Fruit fly (Drosophila melanogaster) whole organism, wandering third instar larva: Measurements from ENCODE around the gene CG15517.

Source experiments
- Abd-B ChIP-seq: fragments of >200 bp; optimal IDR thresholded peaks from 2 replicates; lab custom pipeline; 2017; ENCODE audit warnings: missing biosample characterization, missing genetic modification characterization
- CG32264 ChIP-seq: fragments of 200-800 bp; sonication (Bioruptor generic); optimal IDR thresholded peaks from 2 replicates; lab custom pipeline; 2016; ENCODE audit warnings: missing biosample characterization, missing genetic modification characterization
- CG9705 ChIP-seq: fragments of 200-800 bp; sonication (Bioruptor generic); optimal IDR thresholded peaks from 2 replicates; lab custom pipeline; 2018; ENCODE audit warnings: missing biosample characterization, mild to moderate bottlenecking, missing genetic modification characterization
- CrebA ChIP-seq: fragments of 200-800 bp; sonication (Bioruptor generic); optimal IDR thresholded peaks from 2 replicates; lab custom pipeline; 2016; ENCODE audit warnings: missing biosample characterization, mild to moderate bottlenecking, missing genetic modification characterization, borderline replicate concordance
- Dfd ChIP-seq: fragments of >200 bp; optimal IDR thresholded peaks from 2 replicates; lab custom pipeline; 2017; ENCODE audit warnings: missing biosample characterization, missing genetic modification characterization
- Dif ChIP-seq: fragments of 200-275, 200-300 bp; sonication (Bioruptor generic); optimal IDR thresholded peaks from 2 replicates; lab custom pipeline; 2018; ENCODE audit warnings: missing biosample characterization, missing genetic modification characterization; ENCODE audit not compliant: partially characterized antibody
- GATAd ChIP-seq: sonication (Bioruptor generic); optimal IDR thresholded peaks from 2 replicates; lab custom pipeline; 2016; ENCODE audit warnings: missing biosample characterization, missing genetic modification characterization
- HLH106 ChIP-seq: fragments of 200-800 bp; optimal IDR thresholded peaks from 3 replicates; lab custom pipeline; 2019; ENCODE audit warnings: missing biosample characterization, mild to moderate bottlenecking, missing genetic modification characterization, moderate library complexity
- Hnf4 ChIP-seq: fragments of 200-800 bp; sonication (Bioruptor generic); optimal IDR thresholded peaks from 2 replicates; lab custom pipeline; 2016; ENCODE audit warnings: missing biosample characterization, mild to moderate bottlenecking, missing genetic modification characterization
- Hr78 ChIP-seq: fragments of >200 bp; optimal IDR thresholded peaks from 2 replicates; lab custom pipeline; 2017; ENCODE audit warnings: missing biosample characterization, missing genetic modification characterization
- Hr83 ChIP-seq: fragments of 200-300 bp; sonication (Bioruptor generic); optimal IDR thresholded peaks from 2 replicates; lab custom pipeline; 2016; ENCODE audit warnings: missing biosample characterization, mild to moderate bottlenecking, missing genetic modification characterization, moderate library complexity; ENCODE audit not compliant: poor library complexity, severe bottlenecking
- Jra ChIP-seq: sonication (Bioruptor generic); optimal IDR thresholded peaks from 2 replicates; lab custom pipeline; 2016; ENCODE audit warnings: missing biosample characterization, missing genetic modification characterization
- Mio ChIP-seq: sonication (Bioruptor generic); optimal IDR thresholded peaks from 2 replicates; lab custom pipeline; 2016; ENCODE audit warnings: missing biosample characterization, missing genetic modification characterization
- Myc ChIP-seq: fragments of >200 bp; optimal IDR thresholded peaks from 2 replicates; lab custom pipeline; 2017
- N ChIP-seq: fragments of >200 bp; optimal IDR thresholded peaks from 2 replicates; lab custom pipeline; 2018; ENCODE audit warnings: missing biosample characterization, missing external identifiers, missing genetic modification characterization
- OdsH ChIP-seq: fragments of 200-800 bp; sonication (Bioruptor generic); optimal IDR thresholded peaks from 2 replicates; lab custom pipeline; 2016; ENCODE audit warnings: missing biosample characterization, mild to moderate bottlenecking, missing genetic modification characterization
- Rel ChIP-seq, 2 experiments: fragments of 200-800 bp; sonication (Bioruptor generic) in 1 of 2; optimal IDR thresholded peaks; 2 replicates in 1 of 2; 3 replicates in 1 of 2; lab custom pipeline; 2016 to 2019; ENCODE audit warnings: mild to moderate bottlenecking in 2 of 2, missing biosample characterization in 2 of 2, missing genetic modification characterization in 2 of 2, moderate library complexity in 1 of 2
- Sp1 ChIP-seq: fragments of 200-800 bp; sonication (Bioruptor generic); optimal IDR thresholded peaks from 3 replicates; lab custom pipeline; 2019; ENCODE audit warnings: missing biosample characterization, mild to moderate bottlenecking, missing genetic modification characterization, moderate library complexity
- Vsx2 ChIP-seq: fragments of 200-300, 225-300 bp; sonication (Bioruptor generic); optimal IDR thresholded peaks from 2 replicates; lab custom pipeline; 2018; ENCODE audit warnings: missing biosample characterization, missing genetic modification characterization; ENCODE audit not compliant: partially characterized antibody
- br ChIP-seq: fragments of 200-800 bp; sonication (Bioruptor generic); optimal IDR thresholded peaks from 2 replicates; lab custom pipeline; 2016; ENCODE audit warnings: missing biosample characterization, missing genetic modification characterization
- brk ChIP-seq: fragments of 200-800 bp; sonication (Bioruptor generic); optimal IDR thresholded peaks from 2 replicates; lab custom pipeline; 2016; ENCODE audit warnings: missing biosample characterization, mild to moderate bottlenecking, missing genetic modification characterization
- dl ChIP-seq, 2 experiments: fragments of 175-275, 200-275 bp in 1 of 2; fragments of 200-275 bp in 1 of 2; sonication (Bioruptor generic); optimal IDR thresholded peaks; lab custom pipeline; 2018; ENCODE audit warnings: mild to moderate bottlenecking in 2 of 2, missing biosample characterization in 2 of 2, missing genetic modification characterization in 2 of 2, moderate library complexity in 2 of 2; ENCODE audit not compliant: partially characterized antibody in 2 of 2, insufficient read depth in 1 of 2
- dmrt93B ChIP-seq: fragments of 200-800 bp; sonication (Bioruptor generic); optimal IDR thresholded peaks from 2 replicates; lab custom pipeline; 2018; ENCODE audit warnings: missing biosample characterization, mild to moderate bottlenecking, missing genetic modification characterization
- dsf ChIP-seq: sonication (Bioruptor generic); optimal IDR thresholded peaks from 2 replicates; lab custom pipeline; 2016; ENCODE audit warnings: missing biosample characterization, missing genetic modification characterization, borderline replicate concordance
- ey ChIP-seq: fragments of 200-800 bp; sonication (Bioruptor generic); optimal IDR thresholded peaks from 2 replicates; lab custom pipeline; 2016; ENCODE audit warnings: missing biosample characterization, missing genetic modification characterization
- foxo ChIP-seq, 2 experiments: fragments of 200-800 bp; sonication (Bioruptor generic); optimal IDR thresholded peaks; 2 replicates in 1 of 2; 3 replicates in 1 of 2; lab custom pipeline; 2016 to 2017; ENCODE audit warnings: missing biosample characterization in 2 of 2, missing genetic modification characterization in 2 of 2
- fru ChIP-seq: fragments of 200-800 bp; sonication (Bioruptor generic); optimal IDR thresholded peaks from 3 replicates; lab custom pipeline; 2016; ENCODE audit warnings: missing biosample characterization, mild to moderate bottlenecking, missing genetic modification characterization
- h ChIP-seq: fragments of 200-800 bp; sonication (Bioruptor generic); optimal IDR thresholded peaks from 3 replicates; lab custom pipeline; 2016; ENCODE audit warnings: missing biosample characterization, mild to moderate bottlenecking, missing genetic modification characterization
- jim ChIP-seq: fragments of 175-275, 200-325 bp; sonication (Bioruptor generic); optimal IDR thresholded peaks from 2 replicates; lab custom pipeline; 2016; ENCODE audit warnings: missing biosample characterization, mild to moderate bottlenecking, missing genetic modification characterization
- lola ChIP-seq: fragments of >200 bp; optimal IDR thresholded peaks from 2 replicates; lab custom pipeline; 2017; ENCODE audit warnings: missing biosample characterization, missing genetic modification characterization
- pan ChIP-seq: fragments of >200 bp; optimal IDR thresholded peaks from 2 replicates; lab custom pipeline; 2017
- psq ChIP-seq: fragments of 200-800 bp; sonication (Bioruptor generic); optimal IDR thresholded peaks from 3 replicates; lab custom pipeline; 2017; ENCODE audit warnings: missing biosample characterization, mild to moderate bottlenecking, missing genetic modification characterization, moderate library complexity
- rgr ChIP-seq: fragments of 200-800 bp; sonication (Bioruptor generic); optimal IDR thresholded peaks from 3 replicates; lab custom pipeline; 2016; ENCODE audit warnings: missing biosample characterization, mild to moderate bottlenecking, missing genetic modification characterization
- sage ChIP-seq: fragments of 200-800 bp; sonication (Bioruptor generic); optimal IDR thresholded peaks from 2 replicates; lab custom pipeline; 2016; ENCODE audit warnings: missing biosample characterization, mild to moderate bottlenecking, missing genetic modification characterization
- sv ChIP-seq: fragments of 200-800 bp; sonication (Bioruptor generic); optimal IDR thresholded peaks from 3 replicates; lab custom pipeline; 2016; ENCODE audit warnings: missing biosample characterization, missing genetic modification characterization
- tai ChIP-seq: sonication (Bioruptor generic); optimal IDR thresholded peaks from 2 replicates; lab custom pipeline; 2016; ENCODE audit warnings: missing biosample characterization, missing genetic modification characterization
- usp ChIP-seq: fragments of >200 bp; optimal IDR thresholded peaks from 2 replicates; lab custom pipeline; 2017; ENCODE audit warnings: missing biosample characterization, missing genetic modification characterization
- woc ChIP-seq: sonication (Bioruptor generic); optimal IDR thresholded peaks from 2 replicates; lab custom pipeline; 2016; ENCODE audit warnings: missing biosample characterization, mild to moderate bottlenecking, missing genetic modification characterization

Gene CG15517

DNA sequence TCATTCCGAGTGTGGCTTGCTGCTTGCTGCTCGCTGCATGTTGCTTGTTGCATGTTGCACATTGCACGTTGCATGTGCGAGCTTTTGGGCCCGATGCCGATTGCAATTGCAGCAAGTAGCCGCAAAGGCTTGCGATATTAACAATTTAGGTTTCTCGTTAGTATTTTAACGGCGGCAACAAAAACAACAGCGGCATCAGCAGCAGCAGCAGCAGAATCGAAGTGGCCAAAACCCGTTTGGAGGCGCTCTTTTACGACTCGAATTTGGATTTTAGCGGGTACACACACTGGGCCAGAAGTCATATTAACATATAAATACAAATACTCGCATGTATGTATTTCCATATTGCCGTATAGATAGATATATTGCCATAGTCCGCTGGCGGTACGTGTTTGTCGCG, 23.3 kb downstream of the CG15517 start:
- TF ChIP-seq Rel (GFP tag; optimal IDR thresholded peaks at IDR 0.05; lab: Kevin White, UChicago) (no peak), Rel (tag; optimal IDR thresholded peaks at IDR 0.05; lab: Kevin White, UChicago) (no peak), Mio (GFP tag; lab: Kevin White, UChicago) (no peak), Abd-B (no peak), Dif (no peak), dl (GFP tag; optimal IDR thresholded peaks at IDR 0.05; lab: Kevin White, UChicago; ENCODE audit: insufficient read depth in 1 of 2, partially characterized antibody in 2 of 2) (no peak), Hr83 (GFP tag; lab: Kevin White, UChicago) (no peak), dsf (GFP tag; lab: Kevin White, UChicago) (no peak), h (GFP tag; lab: Kevin White, UChicago) (no peak)

DNA sequence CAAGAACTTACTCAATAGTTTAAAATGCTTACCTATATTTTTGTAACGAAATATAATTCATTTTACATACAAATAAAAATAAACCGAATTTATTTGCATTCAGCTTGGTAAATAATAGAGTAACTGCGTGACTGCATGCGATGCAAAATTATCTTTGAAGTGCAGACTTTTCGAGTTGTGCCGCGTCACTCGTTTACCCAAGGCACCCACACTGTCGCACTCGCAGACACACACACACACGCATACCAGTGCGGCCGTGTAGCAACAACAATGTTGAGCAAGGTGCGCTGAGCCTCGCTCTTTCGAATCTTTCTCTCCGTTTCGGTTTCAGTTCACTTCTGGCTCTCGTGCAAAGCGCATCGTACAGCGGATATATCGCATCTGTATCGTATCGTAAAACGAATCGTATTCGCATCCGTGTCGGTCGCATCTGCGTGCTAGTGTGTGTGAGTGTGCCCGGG, 26.9 kb downstream of the CG15517 start, which contains the start of gene CG31038:
Gene CG31038, plus strand, starts transcription at position 327 of the 461 bp plus-strand sequence.
- TF ChIP-seq tai (GFP tag; lab: Kevin White, UChicago) (no peak), dmrt93B (GFP tag; lab: Kevin White, UChicago) (peak; percentile 16), lola (GFP tag; lab: Kevin White, UChicago) (no peak), Hnf4 (GFP tag; lab: Kevin White, UChicago) (peak; percentile 63), GATAd (no peak), brk (GFP tag; lab: Kevin White, UChicago) (peak; percentile 71), usp (GFP tag; lab: Kevin White, UChicago) (no peak), Rel (GFP tag; optimal IDR thresholded peaks at IDR 0.05; lab: Kevin White, UChicago) (no peak), Rel (tag; optimal IDR thresholded peaks at IDR 0.05; lab: Kevin White, UChicago) (peak; percentile 67), Myc (no peak), Hr83 (GFP tag; lab: Kevin White, UChicago) (peak; percentile 78), pan (no peak), jim (no peak), dl (GFP tag; optimal IDR thresholded peaks at IDR 0.05; lab: Kevin White, UChicago; ENCODE audit: insufficient read depth in 1 of 2, partially characterized antibody in 2 of 2) (peak; percentile 66 to 76), br (GFP tag; lab: Kevin White, UChicago) (peak; percentile 59), N (GFP tag; lab: Kevin White, UChicago) (peak; percentile 34), Jra (GFP tag; lab: Kevin White, UChicago) (peak; percentile 43), ey (GFP tag; lab: Kevin White, UChicago) (peak; percentile 55), sage (GFP tag; lab: Kevin White, UChicago) (peak; percentile 62), dsf (GFP tag; lab: Kevin White, UChicago) (no peak), Sp1 (GFP tag; lab: Kevin White, UChicago) (peak; percentile 39), CG32264 (GFP tag; lab: Kevin White, UChicago) (no peak), Hr78 (GFP tag; lab: Kevin White, UChicago) (no peak), Abd-B (no peak), HLH106 (peak; percentile 35), CrebA (GFP tag; lab: Kevin White, UChicago) (no peak), rgr (GFP tag; lab: Kevin White, UChicago) (peak; percentile 15), Dfd (GFP tag; lab: Kevin White, UChicago) (no peak), CG9705 (no peak), fru (peak; percentile 51), foxo (GFP tag; optimal IDR thresholded peaks at IDR 0.05; lab: Kevin White, UChicago) (peak in 1 of 2 experiments; percentile 37), h (GFP tag; lab: Kevin White, UChicago) (peak; percentile 65), Vsx2 (GFP tag; lab: Kevin White, UChicago) (peak; percentile 46), sv (GFP tag; lab: Kevin White, UChicago) (no peak), woc (GFP tag; lab: Kevin White, UChicago) (peak; percentile 92), Mio (GFP tag; lab: Kevin White, UChicago) (no peak), Dif (peak; percentile 92), OdsH (GFP tag; lab: Kevin White, UChicago) (peak; percentile 59), psq (peak; percentile 44)
